Worm (Caenorhabditis elegans) whole organism, late embryonic: ENCODE data around the gene C14A6.7.

Source experiments
- ceh-22 ChIP-seq: sonication (generic microtip); optimal IDR thresholded peaks from 2 replicates; lab custom pipeline; 2017; ENCODE audit warnings: missing biosample characterization, missing genetic modification characterization
- fkh-10 ChIP-seq: fragments of 150-350 bp; optimal IDR thresholded peaks from 2 replicates; lab custom pipeline; 2014; ENCODE audit warnings: missing biosample characterization, missing genetic modification reagents, missing genetic modification characterization
- fkh-6 ChIP-seq: sonication (generic microtip); optimal IDR thresholded peaks from 2 replicates; lab custom pipeline; 2016; ENCODE audit warnings: missing genetic modification characterization, missing compliant biosample characterization
- madf-2 ChIP-seq: sonication (generic microtip); optimal IDR thresholded peaks from 2 replicates; lab custom pipeline; 2017; ENCODE audit warnings: missing genetic modification characterization, missing compliant biosample characterization
- nhr-11 ChIP-seq: fragments of 150-350 bp; optimal IDR thresholded peaks from 2 replicates; lab custom pipeline; 2014; ENCODE audit warnings: missing biosample characterization, missing genetic modification characterization

- no peak for TF ChIP-seq fkh-10 (GFP tag; lab: Kevin White, UChicago)
- no peak for TF ChIP-seq nhr-11 (tag; lab: Kevin White, UChicago)
- no peak for TF ChIP-seq madf-2 (tag; lab: Kevin White, UChicago)
- TF ChIP-seq ceh-22 (tag; lab: Kevin White, UChicago), result no peak
- TF ChIP-seq fkh-6 (tag; lab: Kevin White, UChicago), result no peak
Observed at ce11 chrV:18131049-18131448, 37.1 kb downstream of the C14A6.7 start, which contains the start of gene Y37H2A.12.
